Fruit fly (Drosophila melanogaster) whole organism, prepupa: ENCODE measurements around the gene CG1840.

Source experiments
- CG10631 ChIP-seq: fragments of 200-800 bp; sonication (Bioruptor generic); optimal IDR thresholded peaks from 2 replicates; lab custom pipeline; 2016; ENCODE audit warnings: missing biosample characterization, missing genetic modification characterization
- CG10669 ChIP-seq: fragments of 200-800 bp; sonication (Bioruptor generic); optimal IDR thresholded peaks from 3 replicates; lab custom pipeline; 2018; ENCODE audit warnings: missing biosample characterization, mild to moderate bottlenecking, missing genetic modification characterization, moderate library complexity
- CG11294 ChIP-seq: fragments of 200-800 bp; sonication (Bioruptor generic); IDR thresholded peaks from 2 replicates; pipeline ENCODE4 v1.3.6; 2022; ENCODE audit warnings: missing biosample characterization, missing genetic modification characterization
- CG11762 ChIP-seq: fragments of 200-800 bp; sonication (Bioruptor generic); optimal IDR thresholded peaks from 3 replicates; lab custom pipeline; 2016; ENCODE audit warnings: missing biosample characterization, missing genetic modification characterization; ENCODE audit not compliant: insufficient read depth
- CG15336 ChIP-seq: fragments of 200-800 bp; sonication (Bioruptor generic); IDR thresholded peaks from 2 replicates; pipeline ENCODE4 v1.3.6; 2022; ENCODE audit warnings: missing biosample characterization, missing genetic modification characterization
- CG1621 ChIP-seq: fragments of 200-800 bp; sonication (Bioruptor generic); optimal IDR thresholded peaks from 3 replicates; lab custom pipeline; 2018; ENCODE audit warnings: missing biosample characterization, mild to moderate bottlenecking, missing genetic modification characterization
- CG3032 ChIP-seq: fragments of 200-800 bp; optimal IDR thresholded peaks from 2 replicates; lab custom pipeline; 2019; ENCODE audit warnings: missing biosample characterization, mild to moderate bottlenecking, missing genetic modification characterization, moderate library complexity
- CG31627 ChIP-seq: fragments of 200-800 bp; sonication (Bioruptor generic); optimal IDR thresholded peaks from 3 replicates; lab custom pipeline; 2016; ENCODE audit warnings: missing biosample characterization, missing genetic modification characterization
- CG32006 ChIP-seq: fragments of 200-800 bp; sonication (Bioruptor generic); optimal IDR thresholded peaks from 3 replicates; lab custom pipeline; 2017; ENCODE audit warnings: missing biosample characterization, mild to moderate bottlenecking, missing genetic modification characterization
- CG34406 ChIP-seq: fragments of 200-800 bp; sonication (Bioruptor generic); optimal IDR thresholded peaks from 3 replicates; lab custom pipeline; 2016; ENCODE audit warnings: missing biosample characterization, missing genetic modification characterization
- CG3919 ChIP-seq: fragments of 200-800 bp; sonication (Bioruptor generic); optimal IDR thresholded peaks from 3 replicates; lab custom pipeline; 2016; ENCODE audit warnings: missing biosample characterization, missing genetic modification characterization
- CG4318 ChIP-seq: fragments of 200-800 bp; sonication (Bioruptor generic); optimal IDR thresholded peaks from 3 replicates; lab custom pipeline; 2017; ENCODE audit warnings: missing biosample characterization, mild to moderate bottlenecking, missing genetic modification characterization
- CG6163 ChIP-seq: fragments of 200-800 bp; sonication (Bioruptor generic); IDR thresholded peaks from 3 replicates; pipeline ENCODE4 v1.3.6; 2022; ENCODE audit warnings: missing biosample characterization, missing genetic modification characterization
- CG6276 ChIP-seq: fragments of 200-800 bp; sonication (Bioruptor generic); optimal IDR thresholded peaks from 2 replicates; lab custom pipeline; 2017; ENCODE audit warnings: missing biosample characterization, mild to moderate bottlenecking, missing genetic modification characterization
- CG6854 ChIP-seq: fragments of 200-800 bp; sonication (Bioruptor generic); optimal IDR thresholded peaks from 2 replicates; lab custom pipeline; 2017; ENCODE audit warnings: missing biosample characterization, mild to moderate bottlenecking, missing genetic modification characterization
- CG7368 ChIP-seq: fragments of 200-800 bp; sonication (Bioruptor generic); optimal IDR thresholded peaks from 3 replicates; lab custom pipeline; 2016; ENCODE audit warnings: missing biosample characterization, missing genetic modification characterization
- CG8119 ChIP-seq: fragments of 200-800 bp; sonication (Bioruptor generic); IDR thresholded peaks from 3 replicates; pipeline ENCODE4 v1.3.6; 2022; ENCODE audit warnings: missing biosample characterization, missing genetic modification characterization
- CG8319 ChIP-seq: fragments of 200-800 bp; sonication (Bioruptor generic); optimal IDR thresholded peaks from 3 replicates; lab custom pipeline; 2016; ENCODE audit warnings: missing biosample characterization, missing genetic modification characterization
- CG8632 ChIP-seq: fragments of 200-800 bp; sonication (Bioruptor generic); optimal IDR thresholded peaks from 3 replicates; lab custom pipeline; 2016; ENCODE audit warnings: missing biosample characterization, missing genetic modification characterization
- Eip75B ChIP-seq: fragments of 200-800 bp; sonication (Bioruptor generic); optimal IDR thresholded peaks from 3 replicates; lab custom pipeline; 2016; ENCODE audit warnings: missing biosample characterization, missing genetic modification characterization
- Eip78C ChIP-seq: fragments of 200-800 bp; sonication (Bioruptor generic); peaks from one replicate; lab custom pipeline; 2016; ENCODE audit warnings: missing biosample characterization, missing genetic modification characterization
- Ets21C ChIP-seq: fragments of 200-800 bp; sonication (Bioruptor generic); optimal IDR thresholded peaks from 3 replicates; lab custom pipeline; 2016; ENCODE audit warnings: missing biosample characterization, missing genetic modification characterization
- Gug ChIP-seq: fragments of 200-800 bp; sonication (Bioruptor generic); IDR thresholded peaks from 2 replicates; pipeline ENCODE4 v1.3.6; 2022; ENCODE audit warnings: missing biosample characterization, missing genetic modification characterization
- Hr39 ChIP-seq: fragments of 200-800 bp; sonication (Bioruptor generic); optimal IDR thresholded peaks from 2 replicates; lab custom pipeline; 2016; ENCODE audit warnings: missing biosample characterization, missing genetic modification characterization
- Hr4 ChIP-seq: fragments of 200-800 bp; sonication (Bioruptor generic); optimal IDR thresholded peaks from 3 replicates; lab custom pipeline; 2016; ENCODE audit warnings: missing biosample characterization, missing genetic modification characterization
- Met ChIP-seq: fragments of 200-800 bp; sonication (Bioruptor generic); optimal IDR thresholded peaks from 3 replicates; lab custom pipeline; 2016; ENCODE audit warnings: missing biosample characterization, missing genetic modification characterization
- Sox102F ChIP-seq: fragments of 200-800 bp; sonication (Bioruptor generic); optimal IDR thresholded peaks from 2 replicates; lab custom pipeline; 2016; ENCODE audit warnings: missing biosample characterization, mild to moderate bottlenecking, missing genetic modification characterization
- Sox14 ChIP-seq: fragments of 200-800 bp; sonication (Bioruptor generic); optimal IDR thresholded peaks from 3 replicates; lab custom pipeline; 2016; ENCODE audit warnings: missing biosample characterization, missing genetic modification characterization
- achi ChIP-seq: fragments of 200-800 bp; sonication (Bioruptor generic); optimal IDR thresholded peaks from 3 replicates; lab custom pipeline; 2016; ENCODE audit warnings: missing biosample characterization, missing genetic modification characterization
- acj6 ChIP-seq: fragments of 200-800 bp; sonication (Bioruptor generic); optimal IDR thresholded peaks from 3 replicates; lab custom pipeline; 2016; ENCODE audit warnings: missing biosample characterization, missing genetic modification characterization
- cyc ChIP-seq: fragments of 200-800 bp; sonication (Bioruptor generic); optimal IDR thresholded peaks from 3 replicates; lab custom pipeline; 2016; ENCODE audit warnings: missing biosample characterization, missing genetic modification characterization
- dsx ChIP-seq: fragments of 200-800 bp; optimal IDR thresholded peaks from 3 replicates; lab custom pipeline; 2019; ENCODE audit warnings: missing biosample characterization, mild to moderate bottlenecking, missing genetic modification characterization, moderate library complexity; ENCODE audit not compliant: poor library complexity, severe bottlenecking
- esn ChIP-seq: fragments of 200-800 bp; sonication (Bioruptor generic); optimal IDR thresholded peaks from 2 replicates; lab custom pipeline; 2016; ENCODE audit warnings: missing biosample characterization, mild to moderate bottlenecking, missing genetic modification characterization, moderate library complexity
- fd85E ChIP-seq: fragments of 200-800 bp; sonication (Bioruptor generic); optimal IDR thresholded peaks from 3 replicates; lab custom pipeline; 2016; ENCODE audit warnings: missing biosample characterization, missing genetic modification characterization
- fkh ChIP-seq: fragments of 200-800 bp; sonication (Bioruptor generic); optimal IDR thresholded peaks from 3 replicates; lab custom pipeline; 2017; ENCODE audit warnings: missing biosample characterization, mild to moderate bottlenecking, missing genetic modification characterization, moderate library complexity
- lz ChIP-seq: fragments of 200-800 bp; sonication (Bioruptor generic); optimal IDR thresholded peaks from 3 replicates; lab custom pipeline; 2016; ENCODE audit warnings: missing biosample characterization, missing genetic modification characterization
- net ChIP-seq: fragments of 200-800 bp; sonication (Bioruptor generic); optimal IDR thresholded peaks from 3 replicates; lab custom pipeline; 2016; ENCODE audit warnings: missing biosample characterization, missing genetic modification characterization
- pdm3 ChIP-seq: fragments of 200-800 bp; sonication (Bioruptor generic); optimal IDR thresholded peaks from 3 replicates; lab custom pipeline; 2016; ENCODE audit warnings: missing biosample characterization, missing genetic modification characterization
- spab ChIP-seq: fragments of 200-800 bp; sonication (Bioruptor generic); optimal IDR thresholded peaks from 2 replicates; lab custom pipeline; 2017; ENCODE audit warnings: missing biosample characterization, mild to moderate bottlenecking, missing genetic modification characterization, missing genetic modification reagents
- ss ChIP-seq, 2 experiments: fragments of 200-800 bp; sonication (Bioruptor generic); optimal IDR thresholded peaks; 2 replicates in 1 of 2; 3 replicates in 1 of 2; lab custom pipeline; 2017 to 2018; ENCODE audit warnings: mild to moderate bottlenecking in 2 of 2, missing biosample characterization in 2 of 2, missing genetic modification characterization in 2 of 2, moderate library complexity in 1 of 2
- svp ChIP-seq: fragments of 200-800 bp; sonication (Bioruptor generic); peaks from one replicate; lab custom pipeline; 2016; ENCODE audit warnings: missing biosample characterization, missing genetic modification characterization
- topi ChIP-seq: fragments of 200-800 bp; sonication (Bioruptor generic); optimal IDR thresholded peaks from 3 replicates; lab custom pipeline; 2016; ENCODE audit warnings: missing biosample characterization, missing genetic modification characterization
- vri ChIP-seq: fragments of 200-800 bp; sonication (Bioruptor generic); optimal IDR thresholded peaks from 3 replicates; lab custom pipeline; 2016; ENCODE audit warnings: missing biosample characterization, mild to moderate bottlenecking, missing genetic modification characterization

CG1840 gene

DNA sequence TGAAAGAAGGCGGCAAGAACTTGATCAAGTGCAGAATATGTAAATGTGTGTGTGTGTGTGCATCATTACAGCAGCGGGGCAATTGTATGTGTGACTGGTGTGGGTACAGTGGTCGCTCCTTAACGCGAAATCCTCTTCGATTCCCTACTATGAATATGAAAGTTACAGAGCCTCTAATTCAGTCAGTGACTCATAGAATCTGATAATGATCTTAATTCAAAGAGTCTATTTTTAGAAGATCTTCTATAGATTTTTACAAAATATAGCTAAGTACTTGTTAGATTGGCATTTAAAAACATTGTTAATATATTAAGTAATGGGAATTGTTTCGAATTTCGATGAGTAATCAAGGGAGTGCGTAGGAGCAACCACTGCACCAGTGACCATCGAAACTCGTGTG is 5.7 kb upstream of the CG1840 start (continued):
- TF ChIP-seq fd85E (GFP tag; lab: Kevin White, UChicago) (no peak), CG3919 (GFP tag; lab: Kevin White, UChicago) (peak; percentile 42), CG6163 (GFP tag; lab: Robert Waterston, UW) (no peak), CG34406 (GFP tag; lab: Kevin White, UChicago) (no peak), Ets21C (no peak), CG7368 (GFP tag; lab: Kevin White, UChicago) (no peak), fkh (GFP tag; lab: Kevin White, UChicago) (no peak), CG10631 (GFP tag; lab: Kevin White, UChicago) (peak; percentile 19), CG11762 (GFP tag; lab: Kevin White, UChicago) (no peak), CG8319 (GFP tag; lab: Kevin White, UChicago) (no peak), CG3032 (tag; lab: Kevin White, UChicago) (peak; percentile 22), CG6276 (GFP tag; lab: Kevin White, UChicago) (no peak), lz (GFP tag; lab: Kevin White, UChicago) (no peak), CG6854 (no peak), acj6 (GFP tag; lab: Kevin White, UChicago) (no peak), Sox102F (GFP tag; lab: Kevin White, UChicago) (no peak)

DNA sequence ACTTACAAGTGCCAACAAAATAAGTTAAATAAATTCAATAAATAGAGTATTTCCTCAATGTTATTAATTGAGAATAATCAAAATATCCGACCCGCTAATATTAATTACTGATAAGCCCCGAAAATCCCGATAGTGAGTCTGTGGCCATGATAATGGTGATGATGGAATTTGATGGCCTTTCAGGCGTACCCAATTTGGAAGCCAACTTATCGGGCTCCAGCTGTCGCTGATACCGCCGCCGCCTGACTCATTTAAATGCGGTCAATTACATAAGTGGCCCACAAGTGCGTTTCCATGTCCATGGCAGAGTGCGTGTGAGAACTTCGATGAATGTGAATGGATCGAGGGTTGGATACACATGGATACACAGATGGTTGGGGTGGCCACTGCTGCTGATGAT is 4.0 kb upstream of the CG1840 start:
- no peak for TF ChIP-seq CG7368 (GFP tag; lab: Kevin White, UChicago)
- no peak for TF ChIP-seq CG4318 (GFP tag; lab: Kevin White, UChicago)
- no peak for TF ChIP-seq esn (GFP tag; lab: Kevin White, UChicago)
- TF ChIP-seq achi, result no peak
- peak; percentile 53 for TF ChIP-seq vri (GFP tag; lab: Kevin White, UChicago)

DNA sequence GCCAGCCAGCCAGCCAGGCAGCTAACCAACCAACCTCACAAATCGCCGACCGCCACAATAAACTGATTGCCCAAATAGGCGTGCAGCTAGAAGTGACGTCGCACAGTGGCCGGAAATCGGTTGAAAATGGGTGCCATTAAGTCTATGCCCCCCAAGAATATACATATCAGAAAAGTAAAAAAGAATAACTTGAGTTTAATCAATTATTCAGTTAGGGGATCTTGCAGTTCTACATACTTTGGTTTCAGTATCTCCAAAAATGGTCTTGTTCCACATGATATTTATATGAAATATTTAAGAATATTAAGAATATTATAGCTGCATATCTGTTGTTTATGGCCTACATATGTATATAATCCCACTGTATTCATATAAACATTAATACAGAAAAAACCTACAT is 2.8 kb upstream of the CG1840 start:
- TF ChIP-seq achi (no peak), CG8119 (GFP tag; lab: Robert Waterston, UW) (peak; percentile 43; the same call in 1 of the 3 replicates), CG8632 (no peak), CG32006 (GFP tag; lab: Kevin White, UChicago) (peak; percentile 52), Hr4 (GFP tag; lab: Kevin White, UChicago) (peak; percentile 22), CG15336 (GFP tag; lab: Robert Waterston, UW) (peak; percentile 31; the same call in 1 of the 2 replicates), Eip78C (GFP tag; lab: Kevin White, UChicago) (peak; percentile 21)

DNA sequence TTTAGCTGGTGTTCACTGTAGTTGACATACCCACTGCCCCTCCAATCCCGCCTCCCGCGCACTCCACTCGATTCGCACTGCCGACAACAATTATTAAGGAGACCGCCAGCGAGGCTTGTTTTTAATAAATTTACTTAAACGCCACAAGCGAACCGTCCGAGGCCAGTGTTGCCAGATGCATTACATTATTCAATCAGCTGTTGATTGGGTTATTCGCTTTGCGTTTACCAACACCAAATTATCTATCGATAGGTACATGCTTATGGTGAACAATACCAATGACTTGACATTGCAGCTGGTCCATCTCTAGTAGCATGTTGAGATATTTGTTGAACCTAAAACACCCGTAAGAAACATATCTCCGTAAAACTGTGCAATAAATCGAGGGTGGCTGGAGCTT is 1.2 kb upstream of the CG1840 start, which contains the start of the genes CG10353 and SelG:
TSS of gene CG10353 (minus strand) at position 187 of the 400 bp plus-strand sequence.
TSS of gene SelG (plus strand) at position 309 of the 400 bp plus-strand sequence.
- TF ChIP-seq net (GFP tag; lab: Kevin White, UChicago) (no peak), spab (no peak), CG11762 (GFP tag; lab: Kevin White, UChicago) (no peak), CG15336 (GFP tag; lab: Robert Waterston, UW) (no peak), CG3919 (GFP tag; lab: Kevin White, UChicago) (peak; percentile 34), CG1621 (tag; lab: Kevin White, UChicago) (peak; percentile 71), Gug (no peak), CG31627 (peak; percentile 31), CG8119 (GFP tag; lab: Robert Waterston, UW) (no peak), CG6854 (peak; percentile 14), vri (GFP tag; lab: Kevin White, UChicago) (no peak), lz (GFP tag; lab: Kevin White, UChicago) (peak; percentile 31), Eip78C (GFP tag; lab: Kevin White, UChicago) (peak; percentile 70), ss (GFP tag; optimal IDR thresholded peaks at IDR 0.05; lab: Kevin White, UChicago) (peak in 1 of 2 experiments; percentile 6), Eip75B (peak; percentile 29), cyc (peak; percentile 40), esn (GFP tag; lab: Kevin White, UChicago) (peak; percentile 50), Met (peak; percentile 27), svp (peak; percentile 67), fkh (GFP tag; lab: Kevin White, UChicago) (peak; percentile 50), dsx (no peak), acj6 (GFP tag; lab: Kevin White, UChicago) (no peak), CG10669 (GFP tag; lab: Kevin White, UChicago) (no peak), Sox14 (GFP tag; lab: Kevin White, UChicago) (peak; percentile 28), CG11294 (GFP tag; lab: Robert Waterston, UW) (no peak), CG3032 (tag; lab: Kevin White, UChicago) (no peak), pdm3 (GFP tag; lab: Kevin White, UChicago) (no peak), topi (peak; percentile 37), achi (no peak), Hr39 (GFP tag; lab: Kevin White, UChicago) (peak; percentile 25), CG10631 (GFP tag; lab: Kevin White, UChicago) (no peak), CG7368 (GFP tag; lab: Kevin White, UChicago) (no peak), Ets21C (peak; percentile 25)
